Fruit fly (Drosophila melanogaster) Kc167 (cell line): Measurements from ENCODE around the gene HisCl1.

Experiments
- Myc ChIP-seq: fragments of >200 bp; optimal IDR thresholded peaks from 2 replicates; lab custom pipeline; 2017; ENCODE audit warnings: missing external identifiers
- Sin3A ChIP-seq: fragments of >200 bp; optimal IDR thresholded peaks from 2 replicates; lab custom pipeline; 2018; ENCODE audit warnings: missing external identifiers
- insv ChIP-seq: fragments of >200 bp; optimal IDR thresholded peaks from 3 replicates; lab custom pipeline; 2018; ENCODE audit warnings: missing external identifiers
- psq ChIP-seq: fragments of >200 bp; optimal IDR thresholded peaks from 2 replicates; lab custom pipeline; 2017; ENCODE audit warnings: missing external identifiers
- ttk ChIP-seq: sonication (Bioruptor generic); optimal IDR thresholded peaks from 2 replicates; lab custom pipeline; 2017; ENCODE audit warnings: missing external identifiers

- TF ChIP-seq psq (lab: Kevin White, UChicago) (no peak), insv (lab: Kevin White, UChicago) (no peak), Sin3A (no peak), Myc (lab: Kevin White, UChicago) (no peak), ttk (lab: Kevin White, UChicago) (no peak)
Measured at dm6 chr3R:11786695-11787226, at the start of gene HisCl1, which contains the start of gene prd1.
